Worm (Caenorhabditis elegans) whole organism, young adult: Measurements from ENCODE around the gene srx-9.

Experiments
- B0019.2 ChIP-seq: fragments of 200-800 bp; sonication (Bioruptor generic); conservative IDR thresholded peaks from 2 replicates; pipeline ENCODE4 v1.3.6; 2022; ENCODE audit warnings: missing genetic modification reagents, missing genetic modification characterization, missing compliant biosample characterization
- B0035.1 ChIP-seq: sonication (generic microtip); optimal IDR thresholded peaks from 2 replicates; lab custom pipeline; 2016; ENCODE audit warnings: missing genetic modification characterization, mild to moderate bottlenecking, missing compliant biosample characterization, missing genotype, missing genetic modification reagents
- B0261.1 ChIP-seq: sonication (generic microtip); optimal IDR thresholded peaks from 2 replicates; lab custom pipeline; 2016; ENCODE audit warnings: mild to moderate bottlenecking, missing genetic modification characterization, moderate library complexity, missing compliant biosample characterization
- F10E7.11 ChIP-seq: sonication (generic microtip); optimal IDR thresholded peaks from 2 replicates; lab custom pipeline; 2017; ENCODE audit warnings: mild to moderate bottlenecking, missing genetic modification characterization, moderate library complexity, missing compliant biosample characterization
- F33H1.4 ChIP-seq: fragments of 200-800 bp; sonication (Bioruptor generic); IDR thresholded peaks from 2 replicates; pipeline ENCODE4 v1.3.6; 2022; ENCODE audit warnings: missing genetic modification reagents, missing genetic modification characterization, missing compliant biosample characterization
- F52B5.7 ChIP-seq: sonication (generic microtip); optimal IDR thresholded peaks from 2 replicates; lab custom pipeline; 2016; ENCODE audit warnings: mild to moderate bottlenecking, missing genetic modification characterization, missing compliant biosample characterization
- K11D2.4 ChIP-seq: fragments of 200-800 bp; sonication (Bioruptor generic); IDR thresholded peaks from 2 replicates; pipeline ENCODE4 v1.3.6; 2022; ENCODE audit warnings: missing genetic modification reagents, missing genetic modification characterization, missing compliant biosample characterization
- T07F8.4 ChIP-seq: sonication (generic microtip); optimal IDR thresholded peaks from 2 replicates; lab custom pipeline; 2016; ENCODE audit warnings: mild to moderate bottlenecking, missing genetic modification characterization, moderate library complexity, missing compliant biosample characterization
- Y53F4B.3 ChIP-seq: fragments of 200-800 bp; sonication (Bioruptor generic); IDR thresholded peaks from 2 replicates; pipeline ENCODE4 v1.3.6; 2022; ENCODE audit warnings: missing genetic modification reagents, missing genetic modification characterization, missing compliant biosample characterization
- Y79H2A.3 ChIP-seq: fragments of 200-800 bp; sonication (Bioruptor generic); conservative IDR thresholded peaks from 2 replicates; pipeline ENCODE4 v1.3.6; 2022; ENCODE audit warnings: missing genetic modification reagents, missing genetic modification characterization, missing compliant biosample characterization
- ZK185.1 ChIP-seq: sonication (generic microtip); optimal IDR thresholded peaks from 2 replicates; lab custom pipeline; 2016; ENCODE audit warnings: mild to moderate bottlenecking, missing genetic modification characterization, missing compliant biosample characterization; ENCODE audit not compliant: poor library complexity, severe bottlenecking
- attf-3 ChIP-seq: fragments of 200-800 bp; sonication (Bioruptor generic); conservative IDR thresholded peaks from 2 replicates; pipeline ENCODE4 v1.3.6; 2022; ENCODE audit warnings: missing genetic modification reagents, missing genetic modification characterization, missing compliant biosample characterization
- attf-5 ChIP-seq: fragments of 200-800 bp; sonication (Bioruptor generic); optimal IDR thresholded peaks from 2 replicates; lab custom pipeline; 2018; ENCODE audit warnings: mild to moderate bottlenecking, missing genetic modification characterization, missing compliant biosample characterization
- attf-6 ChIP-seq: fragments of 200-800 bp; sonication (Bioruptor generic); IDR thresholded peaks from 2 replicates; pipeline ENCODE4 v1.3.6; 2022; ENCODE audit warnings: missing genetic modification reagents, missing genetic modification characterization, missing compliant biosample characterization
- ccch-3 ChIP-seq: fragments of 200-800 bp; sonication (Bioruptor generic); optimal IDR thresholded peaks from 2 replicates; lab custom pipeline; 2018; ENCODE audit warnings: mild to moderate bottlenecking, missing genetic modification characterization, missing compliant biosample characterization
- ceh-27 ChIP-seq: fragments of 200-800 bp; sonication (Bioruptor generic); optimal IDR thresholded peaks from 2 replicates; lab custom pipeline; 2018; ENCODE audit warnings: mild to moderate bottlenecking, missing genetic modification characterization, moderate library complexity, missing compliant biosample characterization
- chd-7 ChIP-seq: sonication (generic microtip); optimal IDR thresholded peaks from 2 replicates; lab custom pipeline; 2016; ENCODE audit warnings: mild to moderate bottlenecking, missing genetic modification characterization, moderate library complexity, missing compliant biosample characterization
- egl-44 ChIP-seq: fragments of 200-800 bp; sonication (Bioruptor generic); IDR thresholded peaks from 2 replicates; pipeline ENCODE4 v1.3.6; 2022; ENCODE audit warnings: missing genetic modification reagents, missing genetic modification characterization, missing compliant biosample characterization
- egrh-3 ChIP-seq: fragments of 200-800 bp; sonication (Bioruptor generic); IDR thresholded peaks from 2 replicates; pipeline ENCODE4 v1.3.6; 2022; ENCODE audit warnings: missing genetic modification reagents, missing genetic modification characterization, missing compliant biosample characterization
- him-1 ChIP-seq: sonication (generic microtip); optimal IDR thresholded peaks from 2 replicates; lab custom pipeline; 2016; ENCODE audit warnings: missing genotype, missing genetic modification reagents, missing genetic modification characterization, missing compliant biosample characterization
- hmg-1.2 ChIP-seq: fragments of 200-800 bp; sonication (Bioruptor generic); IDR thresholded peaks from 2 replicates; pipeline ENCODE4 v1.3.6; 2022; ENCODE audit warnings: missing genetic modification reagents, missing genetic modification characterization, missing compliant biosample characterization
- hmg-20 ChIP-seq: fragments of 200-800 bp; sonication (Bioruptor generic); IDR thresholded peaks from 2 replicates; pipeline ENCODE4 v1.3.6; 2022; ENCODE audit warnings: missing genetic modification reagents, missing genetic modification characterization, missing compliant biosample characterization
- lag-1 ChIP-seq: fragments of 200-800 bp; sonication (Bioruptor generic); IDR thresholded peaks from 2 replicates; pipeline ENCODE4 v1.3.6; 2022; ENCODE audit warnings: missing genetic modification reagents, missing genetic modification characterization, missing compliant biosample characterization
- madf-10 ChIP-seq: sonication (generic microtip); optimal IDR thresholded peaks from 2 replicates; lab custom pipeline; 2016; ENCODE audit warnings: mild to moderate bottlenecking, missing genetic modification characterization, missing compliant biosample characterization
- nhr-27 ChIP-seq: fragments of 200-800 bp; sonication (Bioruptor generic); optimal IDR thresholded peaks from 2 replicates; lab custom pipeline; 2018; ENCODE audit warnings: mild to moderate bottlenecking, missing genetic modification characterization, moderate library complexity, missing compliant biosample characterization
- nhr-80 ChIP-seq: sonication (generic microtip); optimal IDR thresholded peaks from 2 replicates; lab custom pipeline; 2016; ENCODE audit warnings: missing genetic modification characterization, missing compliant biosample characterization
- pbrm-1 ChIP-seq: fragments of 200-800 bp; sonication (Bioruptor generic); IDR thresholded peaks from 2 replicates; pipeline ENCODE4 v1.3.6; 2022; ENCODE audit warnings: missing genetic modification reagents, missing genetic modification characterization, missing compliant biosample characterization
- pha-4 ChIP-seq: fragments of 150-350 bp; sonication (generic microtip); optimal IDR thresholded peaks from 2 replicates; lab custom pipeline; 2014; ENCODE audit warnings: missing biosample characterization, missing genetic modification reagents, missing genetic modification characterization
- rcor-1 ChIP-seq: fragments of 200-800 bp; sonication (Bioruptor generic); IDR thresholded peaks from 2 replicates; pipeline ENCODE4 v1.3.6; 2022; ENCODE audit warnings: missing genetic modification reagents, missing genetic modification characterization, missing compliant biosample characterization
- rec-8 ChIP-seq, 2 experiments: sonication (generic microtip); optimal IDR thresholded peaks; 2 replicates each; lab custom pipeline; 2016; ENCODE audit warnings: mild to moderate bottlenecking in 2 of 2, missing genetic modification characterization in 2 of 2, missing genetic modification reagents in 2 of 2, missing genotype in 2 of 2, missing biosample characterization in 1 of 2, missing compliant biosample characterization in 1 of 2, moderate library complexity in 1 of 2
- repo-1 ChIP-seq: sonication (generic microtip); optimal IDR thresholded peaks from 2 replicates; lab custom pipeline; 2017; ENCODE audit warnings: mild to moderate bottlenecking, missing genetic modification characterization, missing compliant biosample characterization
- snpc-1.1 ChIP-seq: sonication (generic microtip); optimal IDR thresholded peaks from 2 replicates; lab custom pipeline; 2017; ENCODE audit warnings: missing genetic modification characterization, mild to moderate bottlenecking, missing compliant biosample characterization, antibody characterized with exemption, moderate library complexity, missing genotype, missing genetic modification reagents; ENCODE audit not compliant: insufficient read depth
- snpc-4 ChIP-seq, 5 experiments: fragments of 150-350 bp in 1 of 5; sonication (generic microtip) in 4 of 5; optimal IDR thresholded peaks; 2 replicates each; lab custom pipeline; 2014 to 2018; ENCODE audit warnings: missing genetic modification characterization in 5 of 5, missing biosample characterization in 3 of 5, antibody characterized with exemption in 2 of 5, mild to moderate bottlenecking in 2 of 5, missing compliant biosample characterization in 2 of 5, missing genotype in 2 of 5, moderate library complexity in 2 of 5, missing genetic modification reagents in 1 of 5
- unc-62 ChIP-seq: fragments of 150-350 bp; optimal IDR thresholded peaks from 2 replicates; lab custom pipeline; 2014; ENCODE audit warnings: missing biosample characterization, missing genetic modification reagents, missing genetic modification characterization
- ztf-18 ChIP-seq: sonication (generic microtip); optimal IDR thresholded peaks from 2 replicates; lab custom pipeline; 2016; ENCODE audit warnings: missing genotype, mild to moderate bottlenecking, missing genetic modification characterization, missing compliant biosample characterization
- ztf-22 ChIP-seq: fragments of 200-800 bp; sonication (Bioruptor generic); optimal IDR thresholded peaks from 2 replicates; lab custom pipeline; 2018; ENCODE audit warnings: mild to moderate bottlenecking, missing genetic modification characterization, moderate library complexity, missing compliant biosample characterization
- ztf-25 ChIP-seq: fragments of 200-800 bp; sonication (Bioruptor generic); IDR thresholded peaks from 2 replicates; pipeline ENCODE4 v1.3.6; 2022; ENCODE audit warnings: missing genetic modification reagents, missing genetic modification characterization, missing compliant biosample characterization
- ztf-28 ChIP-seq: fragments of 200-800 bp; sonication (Bioruptor generic); IDR thresholded peaks from 2 replicates; pipeline ENCODE4 v1.3.6; 2022; ENCODE audit warnings: missing genetic modification reagents, missing genetic modification characterization, missing compliant biosample characterization

Gene srx-9

ce11 chrV:7364951-7365350 is 30.3 kb downstream of the srx-9 start, which contains the start of gene exc-13 (continued):
- TF ChIP-seq rec-8 (tag; optimal IDR thresholded peaks at IDR 0.05; lab: Kevin White, UChicago), result no peak
- TF ChIP-seq egl-44 (GFP tag; lab: Robert Waterston, UW), result no peak
- TF ChIP-seq Y53F4B.3 (GFP tag; lab: Robert Waterston, UW), result no peak
- TF ChIP-seq, all 124 proteins: peak for 0

- TF ChIP-seq repo-1 (tag; lab: Kevin White, UChicago) (no peak), nhr-80 (peak; percentile 59)
Observed at ce11 chrV:7364059-7364458, 31.2 kb downstream of the srx-9 start, which contains the start of gene cyp-35A2. Gene cyp-35A2, minus strand, starts transcription at chrV:7364182.

ce11 chrV:7361673-7362072 is 33.6 kb downstream of the srx-9 start, which contains the start of gene cyp-35A1:
Gene cyp-35A1, minus strand, starts transcription at chrV:7361773.
- TF ChIP-seq ztf-28 (GFP tag; lab: Robert Waterston, UW) (no peak), rcor-1 (GFP tag; lab: Robert Waterston, UW) (no peak), ztf-22 (GFP tag; lab: Kevin White, UChicago) (no peak), F10E7.11 (tag; lab: Kevin White, UChicago) (no peak), F52B5.7 (tag; lab: Kevin White, UChicago) (no peak), ZK185.1 (tag; lab: Kevin White, UChicago) (no peak), B0261.1 (no peak), egrh-3 (GFP tag; lab: Robert Waterston, UW) (no peak)
- TF ChIP-seq, all 124 proteins: peak for 0

- no peak for TF ChIP-seq ztf-18
- TF ChIP-seq madf-10 (tag; lab: Kevin White, UChicago), result no peak
- TF ChIP-seq attf-6 (GFP tag; lab: Robert Waterston, UW), result no peak
- TF ChIP-seq pha-4 (tag; lab: Kevin White, UChicago), result no peak
- no peak for TF ChIP-seq Y79H2A.3 (GFP tag; lab: Robert Waterston, UW)
- TF ChIP-seq ztf-25, result no peak
- TF ChIP-seq K11D2.4 (GFP tag; lab: Robert Waterston, UW), result no peak
- TF ChIP-seq pbrm-1 (GFP tag; lab: Robert Waterston, UW), result no peak
- no peak for TF ChIP-seq lag-1 (GFP tag; lab: Robert Waterston, UW)
- TF ChIP-seq ccch-3 (GFP tag; lab: Kevin White, UChicago), result no peak
- TF ChIP-seq ztf-28 (GFP tag; lab: Robert Waterston, UW), result no peak
- no peak for TF ChIP-seq T07F8.4 (tag; lab: Kevin White, UChicago)
- no peak for TF ChIP-seq F10E7.11 (tag; lab: Kevin White, UChicago)
Observed at ce11 chrV:7357132-7357531, 38.1 kb downstream of the srx-9 start, which contains the start of gene C03G6.6. Gene C03G6.6, plus strand, starts transcription at chrV:7357432.

ce11 chrV:7356684-7357083 is 38.6 kb downstream of the srx-9 start, which contains the start of gene C03G6.21:
Gene C03G6.21, minus strand, starts transcription at chrV:7356784.
- TF ChIP-seq B0019.2 (GFP tag; lab: Robert Waterston, UW) (no peak), F33H1.4 (no peak), hmg-20 (no peak), nhr-27 (tag; lab: Kevin White, UChicago) (no peak), hmg-1.2 (GFP tag; lab: Robert Waterston, UW) (no peak), him-1 (tag; lab: Kevin White, UChicago) (no peak), attf-5 (no peak), snpc-1.1 (no peak), unc-62 (GFP tag; lab: Kevin White, UChicago) (no peak), B0035.1 (tag; lab: Kevin White, UChicago) (no peak), ceh-27 (no peak), attf-3 (GFP tag; lab: Robert Waterston, UW) (no peak), snpc-4 (GFP tag; optimal IDR thresholded peaks at IDR 0.05; lab: Kevin White, UChicago) (no peak), snpc-4 (tag; optimal IDR thresholded peaks at IDR 0.05; lab: Kevin White, UChicago) (no peak), chd-7 (tag; lab: Kevin White, UChicago) (no peak)
